Fruit fly (Drosophila melanogaster) whole organism, embryonic: ENCODE results near the gene CG7742.

Source experiments
- ATbp ChIP-seq: fragments of 200-800 bp; sonication (Bioruptor generic); optimal IDR thresholded peaks from 2 replicates; lab custom pipeline; 2017; ENCODE audit warnings: missing biosample characterization, mild to moderate bottlenecking, missing genetic modification characterization, missing genetic modification reagents
- Atf3 ChIP-seq: fragments of 200-800 bp; sonication (Bioruptor generic); optimal IDR thresholded peaks from 3 replicates; lab custom pipeline; 2016; ENCODE audit warnings: missing biosample characterization, missing genetic modification characterization
- Awh ChIP-seq: fragments of 200-800 bp; sonication (Bioruptor generic); IDR thresholded peaks from 2 replicates; pipeline ENCODE4, ENCODE4 v1.3.6; 2022; ENCODE audit warnings: missing biosample characterization, missing genetic modification characterization
- CG10147 ChIP-seq: fragments of 200-800 bp; sonication (Bioruptor generic); optimal IDR thresholded peaks from 2 replicates; lab custom pipeline; 2019; ENCODE audit warnings: missing biosample characterization, mild to moderate bottlenecking, missing genetic modification characterization, moderate library complexity
- CG12219 ChIP-seq: fragments of 200-800 bp; sonication (Bioruptor generic); optimal IDR thresholded peaks from 3 replicates; lab custom pipeline; 2018; ENCODE audit warnings: missing biosample characterization, mild to moderate bottlenecking, missing genetic modification characterization
- CG12942 ChIP-seq: fragments of 200-800 bp; sonication (Bioruptor generic); optimal IDR thresholded peaks from 3 replicates; lab custom pipeline; 2016; ENCODE audit warnings: missing biosample characterization, missing genetic modification characterization
- CG13287 ChIP-seq: fragments of 200-800 bp; sonication (Bioruptor generic); IDR thresholded peaks from 2 replicates; pipeline ENCODE4 v1.3.6; 2022; ENCODE audit warnings: missing biosample characterization, missing genetic modification characterization; ENCODE audit not compliant: partially characterized antibody
- CG15073 ChIP-seq: fragments of 200-800 bp; sonication (Bioruptor generic); optimal IDR thresholded peaks from 2 replicates; lab custom pipeline; 2016; ENCODE audit warnings: missing biosample characterization, missing genetic modification characterization
- CG17186 ChIP-seq: fragments of 200-800 bp; sonication (Bioruptor generic); optimal IDR thresholded peaks from 3 replicates; lab custom pipeline; 2017; ENCODE audit warnings: missing biosample characterization, missing genetic modification reagents, missing genetic modification characterization
- CG17359 ChIP-seq: fragments of 200-800 bp; sonication (Bioruptor generic); optimal IDR thresholded peaks from 3 replicates; lab custom pipeline; 2018; ENCODE audit warnings: missing biosample characterization, mild to moderate bottlenecking, missing genetic modification characterization, moderate library complexity
- CG18599 ChIP-seq: fragments of 200-800 bp; sonication (Bioruptor generic); optimal IDR thresholded peaks from 3 replicates; lab custom pipeline; 2017; ENCODE audit warnings: missing biosample characterization, missing genetic modification characterization, mild to moderate bottlenecking, moderate library complexity, missing genetic modification reagents
- CG2202 ChIP-seq: fragments of 200-800 bp; sonication (Bioruptor generic); optimal IDR thresholded peaks from 2 replicates; lab custom pipeline; 2018; ENCODE audit warnings: missing biosample characterization, mild to moderate bottlenecking, missing genetic modification characterization
- CG3163 ChIP-seq: fragments of 200-800 bp; sonication (Bioruptor generic); optimal IDR thresholded peaks from 3 replicates; lab custom pipeline; 2016; ENCODE audit warnings: missing biosample characterization, missing genetic modification characterization
- CG33213 ChIP-seq: fragments of 200-800 bp; sonication (Bioruptor generic); optimal IDR thresholded peaks from 3 replicates; lab custom pipeline; 2016; ENCODE audit warnings: missing biosample characterization, missing genetic modification characterization
- CG42726 ChIP-seq: fragments of 200-800 bp; sonication (Bioruptor generic); IDR thresholded peaks from 2 replicates; pipeline ENCODE4 v1.3.6; 2022; ENCODE audit warnings: missing biosample characterization, missing genetic modification characterization; ENCODE audit not compliant: partially characterized antibody
- CG4707 ChIP-seq: fragments of 200-800 bp; sonication (Bioruptor generic); optimal IDR thresholded peaks from 2 replicates; lab custom pipeline; 2018; ENCODE audit warnings: missing biosample characterization, mild to moderate bottlenecking, missing genetic modification characterization, moderate library complexity
- CG6813 ChIP-seq: fragments of 200-800 bp; sonication (Bioruptor generic); optimal IDR thresholded peaks from 2 replicates; lab custom pipeline; 2017; ENCODE audit warnings: missing biosample characterization, missing genetic modification characterization, mild to moderate bottlenecking, moderate library complexity, missing genetic modification reagents
- CG7928 ChIP-seq: fragments of 200-800 bp; sonication (Bioruptor generic); optimal IDR thresholded peaks from 2 replicates; lab custom pipeline; 2017; ENCODE audit warnings: missing biosample characterization, mild to moderate bottlenecking, missing genetic modification characterization
- CG7963 ChIP-seq: fragments of 200-800 bp; sonication (Bioruptor generic); IDR thresholded peaks from 3 replicates; pipeline ENCODE4 v1.3.6; 2022; ENCODE audit warnings: missing biosample characterization, missing genetic modification characterization; ENCODE audit not compliant: partially characterized antibody
- CG7987 ChIP-seq: fragments of 200-800 bp; sonication (Bioruptor generic); optimal IDR thresholded peaks from 2 replicates; lab custom pipeline; 2018; ENCODE audit warnings: missing biosample characterization, mild to moderate bottlenecking, missing genetic modification characterization, moderate library complexity
- CG9932 ChIP-seq: fragments of 200-800 bp; sonication (Bioruptor generic); IDR thresholded peaks from 2 replicates; pipeline ENCODE4 v1.3.6; 2022; ENCODE audit warnings: missing biosample characterization, missing genetic modification characterization
- Dp ChIP-seq: fragments of 200-800 bp; sonication (Bioruptor generic); optimal IDR thresholded peaks from 2 replicates; lab custom pipeline; 2018; ENCODE audit warnings: missing biosample characterization, mild to moderate bottlenecking, missing genetic modification characterization, moderate library complexity
- E2f2 ChIP-seq: fragments of 200-800 bp; sonication (Bioruptor generic); IDR thresholded peaks from 2 replicates; pipeline ENCODE4 v1.3.6; 2022; ENCODE audit warnings: missing biosample characterization, missing genetic modification characterization
- HLH3B ChIP-seq: fragments of 200-800 bp; sonication (Bioruptor generic); IDR thresholded peaks from 2 replicates; pipeline ENCODE4 v1.3.6; 2022; ENCODE audit warnings: missing biosample characterization, missing genetic modification characterization
- HLHmδ ChIP-seq: fragments of 200-800 bp; sonication (Bioruptor generic); optimal IDR thresholded peaks from 2 replicates; lab custom pipeline; 2018; ENCODE audit warnings: missing biosample characterization, mild to moderate bottlenecking, missing genetic modification characterization, moderate library complexity
- Hr3 ChIP-seq: fragments of 200-800 bp; sonication (Bioruptor generic); optimal IDR thresholded peaks from 3 replicates; lab custom pipeline; 2016; ENCODE audit warnings: missing biosample characterization, missing genetic modification characterization
- Hr39 ChIP-seq: fragments of >200 bp; optimal IDR thresholded peaks from 2 replicates; lab custom pipeline; 2017
- Hr51 ChIP-seq, 2 experiments: fragments of 200-800 bp; sonication (Bioruptor generic); optimal IDR thresholded peaks; 2 replicates in 1 of 2; 3 replicates in 1 of 2; lab custom pipeline; 2016 to 2018; ENCODE audit warnings: missing biosample characterization in 2 of 2, missing genetic modification characterization in 2 of 2, mild to moderate bottlenecking in 1 of 2, moderate library complexity in 1 of 2
- Hr78 ChIP-seq, 2 experiments: fragments of 200-800 bp in 1 of 2; fragments of >200 bp in 1 of 2; sonication (Bioruptor generic) in 1 of 2; optimal IDR thresholded peaks; 2 replicates each; lab custom pipeline; 2017 to 2019; ENCODE audit warnings: missing biosample characterization in 2 of 2, missing genetic modification characterization in 2 of 2, mild to moderate bottlenecking in 1 of 2, moderate library complexity in 1 of 2
- chinmo ChIP-seq: fragments of 200-800 bp; sonication (Bioruptor generic); IDR thresholded peaks from 4 replicates; pipeline ENCODE4 v1.3.6; 2022; ENCODE audit warnings: missing biosample characterization, missing genetic modification characterization; ENCODE audit not compliant: partially characterized antibody
- dan ChIP-seq: fragments of 200-800 bp; sonication (Bioruptor generic); IDR thresholded peaks from 2 replicates; pipeline ENCODE4 v1.3.6; 2022; ENCODE audit warnings: missing biosample characterization, missing genetic modification characterization
- disco-r ChIP-seq: fragments of 200-800 bp; sonication (Bioruptor generic); optimal IDR thresholded peaks from 2 replicates; lab custom pipeline; 2016; ENCODE audit warnings: missing biosample characterization, missing genetic modification characterization
- dysf ChIP-seq: fragments of 200-800 bp; sonication (Bioruptor generic); IDR thresholded peaks from 3 replicates; pipeline ENCODE4 v1.3.6; 2022; ENCODE audit warnings: missing biosample characterization, missing genetic modification characterization
- fd102C ChIP-seq: fragments of 200-800 bp; sonication (Bioruptor generic); optimal IDR thresholded peaks from 2 replicates; lab custom pipeline; 2018; ENCODE audit warnings: missing biosample characterization, mild to moderate bottlenecking, missing genetic modification characterization, moderate library complexity
- fd96Cb ChIP-seq: fragments of 200-800 bp; sonication (Bioruptor generic); optimal IDR thresholded peaks from 2 replicates; lab custom pipeline; 2018; ENCODE audit warnings: missing biosample characterization, mild to moderate bottlenecking, missing genetic modification characterization, moderate library complexity
- gem ChIP-seq: fragments of 200-800 bp; sonication (Bioruptor generic); optimal IDR thresholded peaks from 2 replicates; lab custom pipeline; 2019; ENCODE audit warnings: missing biosample characterization, mild to moderate bottlenecking, missing genetic modification characterization, moderate library complexity
- h ChIP-seq: fragments of >200 bp; optimal IDR thresholded peaks from 2 replicates; lab custom pipeline; 2017
- hbn ChIP-seq: fragments of 200-800 bp; sonication (Bioruptor generic); IDR thresholded peaks from 2 replicates; pipeline ENCODE4 v1.3.6; 2022; ENCODE audit warnings: missing biosample characterization, missing genetic modification characterization; ENCODE audit not compliant: partially characterized antibody
- lov ChIP-seq, 2 experiments: fragments of 200-800 bp in 1 of 2; fragments of >200 bp in 1 of 2; sonication (Bioruptor generic) in 1 of 2; IDR thresholded peaks in 1 of 2; optimal IDR thresholded peaks in 1 of 2; 2 replicates in 1 of 2; 3 replicates in 1 of 2; pipeline versions ENCODE4 v1.3.6 to Lab custom; 2017 to 2022; ENCODE audit warnings: missing biosample characterization in 1 of 2, missing genetic modification characterization in 1 of 2
- nom ChIP-seq: fragments of 200-800 bp; sonication (Bioruptor generic); optimal IDR thresholded peaks from 2 replicates; lab custom pipeline; 2017; ENCODE audit warnings: missing biosample characterization, missing genetic modification characterization, mild to moderate bottlenecking, moderate library complexity, missing genetic modification reagents
- odd ChIP-seq: fragments of 200-800 bp; sonication (Bioruptor generic); optimal IDR thresholded peaks from 2 replicates; lab custom pipeline; 2017; ENCODE audit warnings: missing biosample characterization, mild to moderate bottlenecking, missing genetic modification characterization
- p53 ChIP-seq: fragments of 200-800 bp; sonication (Bioruptor generic); optimal IDR thresholded peaks from 2 replicates; lab custom pipeline; 2016; ENCODE audit warnings: missing biosample characterization, missing genetic modification characterization
- run ChIP-seq: fragments of 200-800 bp; sonication (Bioruptor generic); optimal IDR thresholded peaks from 3 replicates; lab custom pipeline; 2018; ENCODE audit warnings: missing biosample characterization, mild to moderate bottlenecking, missing genetic modification characterization
- so ChIP-seq: fragments of 200-800 bp; sonication (Bioruptor generic); IDR thresholded peaks from 3 replicates; pipeline ENCODE4 v1.3.6; 2022; ENCODE audit warnings: missing biosample characterization, missing genetic modification characterization
- sqz ChIP-seq: fragments of 200-800 bp; sonication (Bioruptor generic); optimal IDR thresholded peaks from 3 replicates; lab custom pipeline; 2018; ENCODE audit warnings: missing biosample characterization, mild to moderate bottlenecking, missing genetic modification characterization
- vfl ChIP-seq: fragments of 200-800 bp; sonication (Bioruptor generic); optimal IDR thresholded peaks from 2 replicates; lab custom pipeline; 2016; ENCODE audit warnings: missing biosample characterization, missing genetic modification characterization
- z ChIP-seq: fragments of 200-800 bp; sonication (Bioruptor generic); IDR thresholded peaks from 3 replicates; pipeline ENCODE4 v1.3.6; 2022; ENCODE audit warnings: missing biosample characterization, missing genetic modification characterization

Gene CG7742

DNA sequence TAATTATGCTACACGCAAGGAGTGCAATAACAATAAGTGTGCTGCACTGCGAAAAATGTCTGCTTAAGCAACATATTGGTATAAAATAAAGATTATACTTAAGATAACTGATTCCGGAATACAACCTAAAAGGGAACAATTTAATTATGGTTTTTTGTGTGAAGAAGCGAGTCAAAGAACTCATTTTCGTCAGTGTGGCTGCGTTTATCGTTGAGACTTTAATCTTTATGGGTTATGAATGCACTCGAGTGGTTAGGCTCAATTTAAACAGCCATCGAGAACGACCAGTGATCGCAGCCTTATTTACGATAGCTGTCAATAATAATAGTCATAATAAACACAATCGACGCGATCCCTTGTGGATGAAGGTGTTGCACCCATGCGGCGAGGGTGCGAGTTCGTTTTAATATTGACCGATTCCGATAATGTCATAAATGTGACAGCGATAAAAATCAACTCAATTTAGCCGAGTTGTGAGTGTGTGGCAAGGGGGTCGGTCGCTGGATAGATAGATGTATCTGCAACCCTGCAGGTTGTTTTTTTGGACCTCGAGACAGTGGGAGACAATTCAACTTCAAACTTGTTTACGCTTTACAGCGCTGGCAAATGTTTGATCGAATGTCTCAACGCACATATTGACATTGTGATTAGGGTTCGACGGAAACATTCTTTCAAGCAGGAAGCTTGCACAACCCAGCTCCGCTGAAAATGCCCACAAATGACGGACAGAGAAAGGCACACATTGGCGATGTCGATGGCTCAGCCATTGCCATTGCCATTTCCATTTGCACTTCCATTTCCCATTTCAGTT is 41.4 kb upstream of the CG7742 start (continued):
- TF ChIP-seq fd96Cb (tag; lab: Kevin White, UChicago), result peak; percentile 58
- peak in 1 of 2 experiments; percentile 70 for TF ChIP-seq Hr78 (GFP tag; optimal IDR thresholded peaks at IDR 0.05; lab: Kevin White, UChicago)
- no peak for TF ChIP-seq CG9932 (GFP tag; lab: Robert Waterston, UW)
- peak; percentile 36 for TF ChIP-seq CG17186 (GFP tag; lab: Kevin White, UChicago)
- 0 out of 4 replicates have a peak, but pooled peaks have one; percentile 25 for TF ChIP-seq chinmo (GFP tag; lab: Robert Waterston, UW)
- peak; percentile 5 for TF ChIP-seq p53 (GFP tag; lab: Kevin White, UChicago)
- peak; percentile 69; the same call in 2 of the 3 replicates for TF ChIP-seq so (GFP tag; lab: Robert Waterston, UW)
- no peak for TF ChIP-seq disco-r (GFP tag; lab: Kevin White, UChicago)
- TF ChIP-seq CG12942 (GFP tag; lab: Kevin White, UChicago), result peak; percentile 17
- peak; percentile 16 for TF ChIP-seq CG18599 (GFP tag; lab: Kevin White, UChicago)
- TF ChIP-seq z (GFP tag; lab: Robert Waterston, UW), result peak; percentile 66
- TF ChIP-seq CG3163 (GFP tag; lab: Kevin White, UChicago), result no peak
- TF ChIP-seq odd (GFP tag; lab: Kevin White, UChicago), result peak; percentile 25
- peak; percentile 21 for TF ChIP-seq CG33213
- peak; percentile 59 for TF ChIP-seq sqz (GFP tag; lab: Kevin White, UChicago)
- TF ChIP-seq Awh (GFP tag; lab: Robert Waterston, UW), result peak; percentile 53; the same call in 1 of the 2 replicates
- TF ChIP-seq CG13287 (GFP tag; lab: Robert Waterston, UW), result no peak
- TF ChIP-seq dysf (GFP tag; lab: Robert Waterston, UW), result peak; percentile 50; the same call in 1 of the 3 replicates
- peak; percentile 92 for TF ChIP-seq HLHmδ (GFP tag; lab: Kevin White, UChicago)
- peak; percentile 44; the same call in 1 of the 2 replicates for TF ChIP-seq HLH3B (GFP tag; lab: Robert Waterston, UW)
- TF ChIP-seq CG17359, result peak; percentile 46
- no peak for TF ChIP-seq CG7928 (GFP tag; lab: Kevin White, UChicago)
- peak; percentile 47 for TF ChIP-seq CG7987 (GFP tag; lab: Kevin White, UChicago)
- TF ChIP-seq dan (GFP tag; lab: Robert Waterston, UW), result no peak
- peak; percentile 36 for TF ChIP-seq run (tag; lab: Kevin White, UChicago)
- no peak for TF ChIP-seq Dp (GFP tag; lab: Kevin White, UChicago)
- peak; percentile 44 to 49 for TF ChIP-seq Hr51 (GFP tag; optimal IDR thresholded peaks at IDR 0.05; lab: Kevin White, UChicago)
- TF ChIP-seq hbn (GFP tag; lab: Robert Waterston, UW), result no peak
- TF ChIP-seq vfl (GFP tag; lab: Kevin White, UChicago), result no peak
- no peak for TF ChIP-seq Atf3 (GFP tag; lab: Kevin White, UChicago)
- peak; percentile 58 for TF ChIP-seq nom (GFP tag; lab: Kevin White, UChicago)
- peak; percentile 57 for TF ChIP-seq ATbp (GFP tag; lab: Kevin White, UChicago)
- TF ChIP-seq gem, result peak; percentile 55
- TF ChIP-seq Hr3, result no peak
- TF ChIP-seq CG15073 (GFP tag; lab: Kevin White, UChicago), result no peak
- no peak for TF ChIP-seq CG7963
- TF ChIP-seq CG42726 (GFP tag; lab: Robert Waterston, UW), result no peak
- TF ChIP-seq fd102C (GFP tag; lab: Kevin White, UChicago), result peak; percentile 79
- TF ChIP-seq CG2202 (tag; lab: Kevin White, UChicago), result peak; percentile 90
- no peak for TF ChIP-seq lov (optimal IDR thresholded peaks at IDR 0.05; lab: Kevin White, UChicago)
- TF ChIP-seq lov (GFP tag; IDR thresholded peaks at IDR 0.05; lab: Robert Waterston, UW), result peak; percentile 80; the same call in 2 of the 3 replicates
- TF ChIP-seq h (lab: Kevin White, UChicago), result no peak
- TF ChIP-seq CG4707 (GFP tag; lab: Kevin White, UChicago), result peak; percentile 31
- TF ChIP-seq CG6813 (GFP tag; lab: Kevin White, UChicago), result peak; percentile 81
- TF ChIP-seq CG10147 (GFP tag; lab: Kevin White, UChicago), result no peak
- no peak for TF ChIP-seq Hr39 (lab: Kevin White, UChicago)
- TF ChIP-seq CG12219 (GFP tag; lab: Kevin White, UChicago), result peak; percentile 46
- TF ChIP-seq E2f2 (GFP tag; lab: Robert Waterston, UW), result 0 out of 2 replicates have a peak, but pooled peaks have one; percentile 14
